Worm (Caenorhabditis elegans): Measurements from ENCODE around the gene gpch-1.

Gene gpch-1

DNA sequence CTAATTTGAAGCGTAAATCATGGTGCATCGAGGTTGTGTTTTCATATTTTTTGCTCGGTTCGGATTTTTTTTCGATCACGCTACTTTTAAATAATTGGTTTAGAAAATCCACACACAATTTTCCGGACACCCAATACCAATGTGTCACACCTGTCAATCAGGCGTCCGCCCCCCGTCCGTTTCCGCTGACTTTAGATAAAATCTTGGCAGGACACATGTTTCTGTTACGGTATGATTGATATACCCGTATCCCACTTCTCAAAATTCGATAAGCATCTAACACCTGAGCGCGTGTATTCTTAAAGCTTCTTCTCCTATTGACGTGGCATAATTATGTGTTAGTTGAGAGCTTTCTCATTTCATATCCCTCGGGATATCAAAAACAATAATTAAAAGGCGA lies 39.7 kb downstream of the gpch-1 start:
- no peak for TF ChIP-seq ceh-2 (tag; optimal IDR thresholded peaks at IDR 0.05)
- peak; percentile 53 for TF ChIP-seq unc-55 (GFP tag; optimal IDR thresholded peaks at IDR 0.05)

DNA sequence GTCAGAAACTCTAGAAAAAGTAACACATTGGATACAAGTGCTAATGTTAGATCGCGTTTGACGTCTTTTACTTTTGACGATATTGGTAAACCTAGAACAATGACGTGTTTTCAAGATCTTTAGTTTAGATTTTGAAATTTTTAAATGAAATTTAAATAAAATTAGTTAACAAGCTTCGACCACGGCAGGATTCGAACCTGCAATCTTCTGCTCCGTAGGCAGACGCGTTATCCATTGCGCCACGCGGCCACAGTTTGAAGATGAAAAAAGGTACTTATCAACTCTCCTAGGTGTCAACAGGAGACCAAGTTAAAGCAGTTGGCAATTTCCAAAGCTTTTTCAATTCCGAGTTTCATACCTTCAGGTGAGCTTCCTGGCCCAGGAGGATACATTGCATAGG lies 41.0 kb downstream of the gpch-1 start:
- TF ChIP-seq mec-3 (tag; optimal IDR thresholded peaks at IDR 0.05; ENCODE audit: borderline replicate concordance) (no peak), unc-42 (tag; optimal IDR thresholded peaks at IDR 0.05) (no peak), ceh-19 (GFP tag; optimal IDR thresholded peaks at IDR 0.05) (no peak), ceh-6 (GFP tag; optimal IDR thresholded peaks at IDR 0.05) (no peak), ceh-9 (tag; optimal IDR thresholded peaks at IDR 0.05) (no peak), eyg-1 (tag; optimal IDR thresholded peaks at IDR 0.05) (no peak), madf-2 (tag; optimal IDR thresholded peaks at IDR 0.05) (no peak), ahr-1 (tag; optimal IDR thresholded peaks at IDR 0.05) (no peak), pax-1 (tag; optimal IDR thresholded peaks at IDR 0.05) (no peak), zip-5 (tag; optimal IDR thresholded peaks at IDR 0.05) (no peak), hlh-6 (tag; optimal IDR thresholded peaks at IDR 0.05) (no peak), nhr-232 (tag; optimal IDR thresholded peaks at IDR 0.05) (no peak), dmd-4 (tag; optimal IDR thresholded peaks at IDR 0.05; ENCODE audit: borderline replicate concordance) (no peak), odd-2 (tag; optimal IDR thresholded peaks at IDR 0.05) (no peak), ceh-18 (tag; optimal IDR thresholded peaks at IDR 0.05) (no peak), unc-86 (tag; optimal IDR thresholded peaks at IDR 0.05) (no peak), che-1 (tag; optimal IDR thresholded peaks at IDR 0.05) (no peak), T23F11.4 (GFP tag; optimal IDR thresholded peaks at IDR 0.05) (no peak), lin-11 (tag; optimal IDR thresholded peaks at IDR 0.05) (no peak), C08G9.2 (tag; optimal IDR thresholded peaks at IDR 0.05) (no peak)

DNA sequence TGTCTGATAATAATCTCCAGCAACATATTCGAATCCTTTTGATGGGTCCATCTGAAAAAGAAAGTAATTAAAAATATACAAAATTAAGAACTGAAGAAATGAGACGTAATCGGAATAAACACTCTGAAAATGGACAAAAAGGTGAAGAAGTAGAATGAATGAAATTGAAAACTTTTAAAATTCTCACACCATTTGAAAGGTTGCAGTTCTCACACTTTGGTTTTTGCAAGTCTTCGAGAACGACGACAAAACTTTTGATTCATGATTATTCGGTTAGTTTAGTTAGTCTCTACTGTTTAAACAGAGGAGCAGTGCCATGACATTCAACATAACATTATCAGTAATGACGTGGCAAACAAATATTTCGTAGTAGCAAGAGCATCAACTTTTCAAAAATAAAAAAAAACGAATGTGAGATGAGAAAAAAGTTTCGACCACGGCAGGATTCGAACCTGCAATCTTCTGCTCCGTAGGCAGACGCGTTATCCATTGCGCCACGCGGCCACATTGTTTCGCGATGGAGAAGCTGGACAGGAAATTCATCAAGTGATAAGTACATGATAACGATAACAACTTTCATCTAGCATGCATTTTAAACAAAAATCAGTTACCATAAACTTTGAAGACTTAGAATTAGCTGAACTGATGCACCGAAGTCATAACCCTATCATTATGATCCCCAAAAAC lies 41.7 kb downstream of the gpch-1 start, which contains the start of gene ceh-43:
TSS of gene ceh-43 (minus strand) at position 51 of the 687 bp plus-strand sequence.
- TF ChIP-seq sdc-2 (tag; optimal IDR thresholded peaks at IDR 0.05) (no peak), ref-2 (tag; optimal IDR thresholded peaks at IDR 0.05) (no peak)

DNA sequence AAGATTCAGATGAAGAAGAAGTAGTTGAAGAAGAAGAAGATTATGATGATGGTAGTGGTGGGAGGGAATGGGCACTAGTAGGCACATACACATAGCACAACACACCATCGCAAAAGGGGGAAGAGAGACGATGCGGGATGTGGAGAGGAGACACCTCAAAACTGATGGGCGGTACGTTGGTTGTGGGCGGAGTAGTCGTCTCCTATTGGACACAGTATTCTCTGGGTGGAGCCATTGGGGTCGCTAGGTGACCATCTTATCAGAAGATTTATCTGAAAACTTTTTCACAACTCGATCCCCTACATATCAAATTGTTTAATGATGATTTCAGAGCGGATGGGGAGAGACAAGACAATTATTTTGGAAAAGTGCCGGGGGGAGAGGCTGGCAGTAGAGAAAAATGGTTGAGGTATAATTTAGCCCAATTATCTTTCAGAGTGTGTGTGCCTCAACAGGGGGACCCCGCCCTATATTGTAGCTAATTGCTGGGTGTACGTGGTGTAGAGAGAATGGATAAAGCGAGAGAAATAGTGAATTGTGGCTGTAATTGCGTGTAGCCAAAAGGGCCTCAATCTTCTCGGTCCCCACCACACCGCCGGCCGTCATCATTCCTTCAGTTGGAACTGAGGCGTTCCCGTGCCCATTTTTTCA lies 42.5 kb downstream of the gpch-1 start:
- peak; percentile 40 for TF ChIP-seq fkh-6 (tag; optimal IDR thresholded peaks at IDR 0.05)
- no peak for TF ChIP-seq ceh-6 (GFP tag; optimal IDR thresholded peaks at IDR 0.05)
- no peak for TF ChIP-seq lim-6 (tag; optimal IDR thresholded peaks at IDR 0.05)
- peak; percentile 66 for TF ChIP-seq nfya-1 (tag; optimal IDR thresholded peaks at IDR 0.05)
- TF ChIP-seq pqm-1 (tag; optimal IDR thresholded peaks at IDR 0.05): no peak
- TF ChIP-seq hlh-8 (tag; optimal IDR thresholded peaks at IDR 0.05): no peak
- TF ChIP-seq ceh-31 (tag; optimal IDR thresholded peaks at IDR 0.05): peak; percentile 79
- TF ChIP-seq dve-1 (tag; optimal IDR thresholded peaks at IDR 0.05): no peak
- peak; percentile 11 for TF ChIP-seq tbx-2 (tag; optimal IDR thresholded peaks at IDR 0.05)
- no peak for TF ChIP-seq elt-4 (tag; optimal IDR thresholded peaks at IDR 0.05)
- no peak for TF ChIP-seq hlh-30 (tag; optimal IDR thresholded peaks at IDR 0.05; ENCODE audit: insufficient read depth)
- TF ChIP-seq rnt-1 (tag; optimal IDR thresholded peaks at IDR 0.05): no peak
- no peak for TF ChIP-seq ceh-48 (tag; optimal IDR thresholded peaks at IDR 0.05)
- TF ChIP-seq fax-1 (tag; optimal IDR thresholded peaks at IDR 0.05): no peak
- TF ChIP-seq gmeb-2 (tag; optimal IDR thresholded peaks at IDR 0.05): no peak
- TF ChIP-seq ceh-34 (tag; optimal IDR thresholded peaks at IDR 0.05): no peak
- no peak for TF ChIP-seq ceh-18 (tag; optimal IDR thresholded peaks at IDR 0.05)
- no peak for TF ChIP-seq F13H6.1 (tag; optimal IDR thresholded peaks at IDR 0.05)

Measured in whole organism, late embryonic.